Worm (Caenorhabditis elegans) whole organism, mixed stage, embryonic: ENCODE results near the gene lin-13.
A peak's percentile ranks its signal among the peaks of the same experiment; 100 is the strongest.

Source experiments
- blmp-1 ChIP-seq: fragments of 150-350 bp; optimal IDR thresholded peaks from 2 replicates; lab custom pipeline; 2014; ENCODE audit warnings: missing biosample characterization, missing genetic modification characterization
- ces-1 ChIP-seq: fragments of 150-350 bp; optimal IDR thresholded peaks from 2 replicates; lab custom pipeline; 2014; ENCODE audit warnings: missing biosample characterization, missing genetic modification reagents, missing genetic modification characterization
- elt-1 ChIP-seq: sonication (generic microtip); optimal IDR thresholded peaks from 2 replicates; lab custom pipeline; 2017; ENCODE audit warnings: missing genetic modification characterization, mild to moderate bottlenecking, missing compliant biosample characterization, antibody characterized with exemption, moderate library complexity, borderline replicate concordance; ENCODE audit not compliant: insufficient read depth
- elt-3 ChIP-seq: fragments of 150-350 bp; optimal IDR thresholded peaks from 2 replicates; lab custom pipeline; 2014; ENCODE audit warnings: missing biosample characterization, missing genetic modification characterization
- flh-1 ChIP-seq: fragments of 200-800 bp; sonication (Bioruptor generic); optimal IDR thresholded peaks from 2 replicates; lab custom pipeline; 2018; ENCODE audit warnings: mild to moderate bottlenecking, missing genetic modification characterization, moderate library complexity, missing compliant biosample characterization
- ham-2 ChIP-seq: fragments of 200-800 bp; sonication (Bioruptor generic); optimal IDR thresholded peaks from 2 replicates; lab custom pipeline; 2018; ENCODE audit warnings: mild to moderate bottlenecking, missing genetic modification characterization, missing compliant biosample characterization
- hlh-1 ChIP-seq: fragments of 150-350 bp; optimal IDR thresholded peaks from 2 replicates; lab custom pipeline; 2014; ENCODE audit warnings: missing biosample characterization, missing genetic modification reagents, missing genetic modification characterization
- lin-13 ChIP-seq: fragments of 150-350 bp; optimal IDR thresholded peaks from 2 replicates; lab custom pipeline; 2014; ENCODE audit warnings: missing biosample characterization, missing genetic modification characterization
- mep-1 ChIP-seq: fragments of 150-350 bp; optimal IDR thresholded peaks from 2 replicates; lab custom pipeline; 2017; ENCODE audit warnings: missing biosample characterization, missing genetic modification reagents, missing genetic modification characterization, inconsistent platforms
- nhr-237 ChIP-seq: fragments of 150-350 bp; optimal IDR thresholded peaks from 2 replicates; lab custom pipeline; 2014; ENCODE audit warnings: missing biosample characterization, missing genetic modification characterization
- sem-2 ChIP-seq: fragments of 200-800 bp; sonication (Bioruptor generic); optimal IDR thresholded peaks from 2 replicates; lab custom pipeline; 2018; ENCODE audit warnings: mild to moderate bottlenecking, missing genetic modification characterization, missing compliant biosample characterization
- unc-39 ChIP-seq: fragments of 150-350 bp; optimal IDR thresholded peaks from 2 replicates; lab custom pipeline; 2014; ENCODE audit warnings: missing biosample characterization, missing genetic modification characterization
- ztf-11 ChIP-seq: fragments of 150-350 bp; optimal IDR thresholded peaks from 2 replicates; lab custom pipeline; 2014; ENCODE audit warnings: missing biosample characterization, missing genetic modification characterization

DNA sequence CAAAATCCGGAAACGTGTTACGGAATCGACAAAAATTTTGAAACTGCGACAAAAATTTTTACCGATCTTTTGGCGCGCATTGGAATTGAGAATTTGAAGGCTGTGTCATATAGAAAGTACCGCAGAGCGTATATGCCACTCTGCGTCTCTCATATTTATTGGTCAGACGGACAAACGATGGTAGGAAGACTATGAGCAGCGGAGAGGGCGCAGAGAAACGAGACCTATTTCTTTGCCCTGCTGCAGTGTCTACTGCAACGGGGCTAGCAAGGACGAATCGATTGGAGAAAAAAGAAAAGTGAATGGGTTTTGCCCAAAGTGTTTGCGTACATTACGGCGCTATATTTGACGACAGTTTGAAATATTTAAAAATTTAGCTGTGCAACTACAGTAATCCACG is 775 bp upstream of the lin-13 start:
- TF ChIP-seq ces-1 (GFP tag; lab: Kevin White, UChicago) (peak; percentile 64), ham-2 (GFP tag; lab: Kevin White, UChicago) (peak; percentile 57), mep-1 (tag; lab: Kevin White, UChicago) (peak; percentile 90), unc-39 (tag; lab: Kevin White, UChicago) (no peak), blmp-1 (tag; lab: Kevin White, UChicago) (no peak), lin-13 (tag; lab: Kevin White, UChicago) (no peak), elt-3 (tag; lab: Kevin White, UChicago) (no peak), hlh-1 (tag; lab: Kevin White, UChicago) (no peak), nhr-237 (peak; percentile 60), sem-2 (GFP tag; lab: Kevin White, UChicago) (no peak), ztf-11 (tag; lab: Kevin White, UChicago) (no peak), elt-1 (tag; lab: Kevin White, UChicago) (no peak), flh-1 (GFP tag; lab: Kevin White, UChicago) (no peak)
